Worm (Caenorhabditis elegans) whole organism, L2 larva: ENCODE measurements around the gene K10D2.8.

Source experiments
- C34F6.9 ChIP-seq: fragments of 150-350 bp; optimal IDR thresholded peaks from 2 replicates; lab custom pipeline; 2014; ENCODE audit warnings: missing biosample characterization, missing genetic modification characterization
- F13H6.1 ChIP-seq: sonication (generic microtip); optimal IDR thresholded peaks from 2 replicates; lab custom pipeline; 2016; ENCODE audit warnings: missing genetic modification characterization, missing compliant biosample characterization
- R02D3.7 ChIP-seq: fragments of 150-350 bp; optimal IDR thresholded peaks from 2 replicates; lab custom pipeline; 2014; ENCODE audit warnings: missing biosample characterization, missing genetic modification characterization
- Y55F3AM.14 ChIP-seq: fragments of 200-800 bp; sonication (Bioruptor generic); optimal IDR thresholded peaks from 2 replicates; lab custom pipeline; 2018; ENCODE audit warnings: mild to moderate bottlenecking, missing genetic modification characterization, missing compliant biosample characterization
- ZK546.5 ChIP-seq: sonication (generic microtip); optimal IDR thresholded peaks from 2 replicates; lab custom pipeline; 2017; ENCODE audit warnings: missing biosample characterization, missing genetic modification characterization
- alr-1 ChIP-seq: fragments of 150-350 bp; optimal IDR thresholded peaks from 2 replicates; lab custom pipeline; 2014; ENCODE audit warnings: missing biosample characterization, missing genetic modification characterization
- aly-2 ChIP-seq: fragments of 150-350 bp; optimal IDR thresholded peaks from 2 replicates; lab custom pipeline; 2014; ENCODE audit warnings: missing biosample characterization, missing genetic modification characterization
- ama-1 ChIP-seq: fragments of 150-350 bp; optimal IDR thresholded peaks from 2 replicates; lab custom pipeline; 2018; ENCODE audit warnings: inconsistent platforms
- blmp-1 ChIP-seq: sonication (generic microtip); optimal IDR thresholded peaks from 2 replicates; lab custom pipeline; 2017; ENCODE audit warnings: missing genetic modification characterization, mild to moderate bottlenecking, missing compliant biosample characterization, antibody characterized with exemption, moderate library complexity; ENCODE audit not compliant: insufficient read depth
- ceh-16 ChIP-seq: fragments of 150-350 bp; optimal IDR thresholded peaks from 2 replicates; lab custom pipeline; 2014; ENCODE audit warnings: missing biosample characterization, missing genetic modification characterization
- ceh-82 ChIP-seq: fragments of 150-350 bp; optimal IDR thresholded peaks from 2 replicates; lab custom pipeline; 2014; ENCODE audit warnings: missing biosample characterization, missing genetic modification characterization
- crh-2 ChIP-seq: sonication (generic microtip); optimal IDR thresholded peaks from 2 replicates; lab custom pipeline; 2017; ENCODE audit warnings: missing biosample characterization, missing genetic modification characterization
- dmd-4 ChIP-seq: sonication (generic microtip); optimal IDR thresholded peaks from 2 replicates; lab custom pipeline; 2017; ENCODE audit warnings: missing biosample characterization, missing genetic modification characterization
- egl-27 ChIP-seq: sonication (generic microtip); optimal IDR thresholded peaks from 3 replicates; lab custom pipeline; 2017; ENCODE audit warnings: missing biosample characterization, missing genetic modification reagents, missing genetic modification characterization
- elt-1 ChIP-seq: fragments of 150-350 bp; optimal IDR thresholded peaks from 2 replicates; lab custom pipeline; 2014; ENCODE audit warnings: missing biosample characterization, missing genetic modification characterization
- elt-3 ChIP-seq: sonication (generic microtip); optimal IDR thresholded peaks from 2 replicates; lab custom pipeline; 2017; ENCODE audit warnings: missing biosample characterization, missing genetic modification characterization
- fos-1 ChIP-seq: fragments of 150-350 bp; optimal IDR thresholded peaks from 2 replicates; lab custom pipeline; 2014; ENCODE audit warnings: missing biosample characterization, missing genetic modification characterization
- gmeb-1 ChIP-seq: fragments of 150-350 bp; optimal IDR thresholded peaks from 2 replicates; lab custom pipeline; 2014; ENCODE audit warnings: missing biosample characterization, missing genetic modification characterization
- lin-11 ChIP-seq: fragments of 150-350 bp; sonication (generic microtip); optimal IDR thresholded peaks from 2 replicates; lab custom pipeline; 2014; ENCODE audit warnings: missing biosample characterization, missing genetic modification characterization, inconsistent platforms, mixed read lengths
- lin-13 ChIP-seq: fragments of 150-350 bp; optimal IDR thresholded peaks from 2 replicates; lab custom pipeline; 2014; ENCODE audit warnings: missing biosample characterization, missing genetic modification reagents, missing genetic modification characterization
- lin-39 ChIP-seq: fragments of 150-350 bp; optimal IDR thresholded peaks from 2 replicates; lab custom pipeline; 2014; ENCODE audit warnings: missing biosample characterization, missing genetic modification reagents, missing genetic modification characterization
- lsy-2 ChIP-seq, 2 experiments: fragments of 150-350 bp in 1 of 2; sonication (generic microtip) in 1 of 2; optimal IDR thresholded peaks; 2 replicates each; lab custom pipeline; 2014 to 2017; ENCODE audit warnings: missing biosample characterization in 2 of 2, missing genetic modification characterization in 2 of 2
- mab-5 ChIP-seq: fragments of 150-350 bp; optimal IDR thresholded peaks from 2 replicates; lab custom pipeline; 2014; ENCODE audit warnings: missing biosample characterization, missing genetic modification characterization
- mbf-1 ChIP-seq: sonication (generic microtip); optimal IDR thresholded peaks from 2 replicates; lab custom pipeline; 2017; ENCODE audit warnings: missing biosample characterization, missing genetic modification characterization
- mdl-1 ChIP-seq, 2 experiments: fragments of 150-350 bp in 1 of 2; sonication (generic microtip) in 1 of 2; optimal IDR thresholded peaks; 2 replicates each; lab custom pipeline; 2017; ENCODE audit warnings: missing biosample characterization in 2 of 2, missing genetic modification characterization in 2 of 2
- nhr-10 ChIP-seq: sonication (generic microtip); optimal IDR thresholded peaks from 2 replicates; lab custom pipeline; 2017; ENCODE audit warnings: missing biosample characterization, missing genetic modification characterization
- nhr-11 ChIP-seq: fragments of 150-350 bp; optimal IDR thresholded peaks from 2 replicates; lab custom pipeline; 2014; ENCODE audit warnings: missing biosample characterization, missing genetic modification characterization
- nhr-12 ChIP-seq: fragments of 150-350 bp; optimal IDR thresholded peaks from 2 replicates; lab custom pipeline; 2014; ENCODE audit warnings: missing biosample characterization, missing genetic modification characterization
- nhr-129 ChIP-seq: fragments of 150-350 bp; optimal IDR thresholded peaks from 2 replicates; lab custom pipeline; 2014; ENCODE audit warnings: missing biosample characterization, missing genetic modification characterization
- nhr-21 ChIP-seq: fragments of 150-350 bp; optimal IDR thresholded peaks from 2 replicates; lab custom pipeline; 2014; ENCODE audit warnings: missing biosample characterization, missing genetic modification characterization
- nhr-23 ChIP-seq: fragments of 150-350 bp; optimal IDR thresholded peaks from 2 replicates; lab custom pipeline; 2014; ENCODE audit warnings: missing biosample characterization, missing genetic modification reagents, missing genetic modification characterization
- nhr-237 ChIP-seq: fragments of 150-350 bp; optimal IDR thresholded peaks from 2 replicates; lab custom pipeline; 2014; ENCODE audit warnings: missing biosample characterization, missing genetic modification characterization
- nhr-25 ChIP-seq: fragments of 150-350 bp; sonication (generic microtip); optimal IDR thresholded peaks from 3 replicates; lab custom pipeline; 2014; ENCODE audit warnings: missing biosample characterization, missing genetic modification characterization
- nhr-6 ChIP-seq: fragments of 150-350 bp; optimal IDR thresholded peaks from 2 replicates; lab custom pipeline; 2014; ENCODE audit warnings: missing biosample characterization, missing genetic modification characterization
- nhr-77 ChIP-seq: fragments of 150-350 bp; optimal IDR thresholded peaks from 2 replicates; lab custom pipeline; 2014; ENCODE audit warnings: missing biosample characterization, missing genetic modification characterization
- peb-1 ChIP-seq: fragments of 150-350 bp; optimal IDR thresholded peaks from 2 replicates; lab custom pipeline; 2014; ENCODE audit warnings: missing biosample characterization, missing genetic modification characterization
- sem-4 ChIP-seq: fragments of 150-350 bp; optimal IDR thresholded peaks from 2 replicates; lab custom pipeline; 2014; ENCODE audit warnings: missing biosample characterization, missing genetic modification reagents, missing genetic modification characterization
- skn-1 ChIP-seq: sonication (generic microtip); optimal IDR thresholded peaks from 2 replicates; lab custom pipeline; 2017; ENCODE audit warnings: missing biosample characterization, missing genetic modification characterization
- sma-3 ChIP-seq: sonication (generic microtip); optimal IDR thresholded peaks from 2 replicates; lab custom pipeline; 2016; ENCODE audit warnings: missing genetic modification reagents, missing genetic modification characterization, missing compliant biosample characterization
- sma-9 ChIP-seq, 2 experiments: fragments of 150-350 bp in 1 of 2; sonication (generic microtip) in 1 of 2; optimal IDR thresholded peaks; 2 replicates each; lab custom pipeline; 2014 to 2016; ENCODE audit warnings: missing genetic modification characterization in 2 of 2, mild to moderate bottlenecking in 1 of 2, missing biosample characterization in 1 of 2, missing compliant biosample characterization in 1 of 2, missing genetic modification reagents in 1 of 2, moderate library complexity in 1 of 2
- unc-39 ChIP-seq: fragments of 150-350 bp; optimal IDR thresholded peaks from 2 replicates; lab custom pipeline; 2014; ENCODE audit warnings: missing biosample characterization, missing genetic modification characterization
- unc-55 ChIP-seq: fragments of 150-350 bp; sonication (generic microtip); optimal IDR thresholded peaks from 3 replicates; lab custom pipeline; 2014; ENCODE audit warnings: missing biosample characterization, missing genetic modification reagents, missing genetic modification characterization
- unc-62 ChIP-seq: fragments of 150-350 bp; optimal IDR thresholded peaks from 2 replicates; lab custom pipeline; 2014; ENCODE audit warnings: missing biosample characterization, missing genetic modification reagents, missing genetic modification characterization
- ztf-1 ChIP-seq: fragments of 200-800 bp; sonication (Bioruptor generic); conservative IDR thresholded peaks from 2 replicates; pipeline ENCODE4 v1.3.6; 2022; ENCODE audit warnings: missing genetic modification characterization, missing compliant biosample characterization
- ztf-11 ChIP-seq: sonication (generic microtip); optimal IDR thresholded peaks from 2 replicates; lab custom pipeline; 2017; ENCODE audit warnings: missing biosample characterization, missing genetic modification characterization
- ztf-4 ChIP-seq: fragments of 150-350 bp; optimal IDR thresholded peaks from 2 replicates; lab custom pipeline; 2014; ENCODE audit warnings: missing biosample characterization, missing genetic modification characterization

The K10D2.8 gene

ce11 chrIII:5201267-5201666 lies 12.7 kb downstream of the K10D2.8 start:
- peak; percentile 53 for TF ChIP-seq nhr-25 (tag; lab: Kevin White, UChicago)
- TF ChIP-seq lsy-2 (tag; optimal IDR thresholded peaks at IDR 0.05; lab: Kevin White, UChicago), result peak in 1 of 2 experiments; percentile 28
- TF ChIP-seq gmeb-1 (tag; lab: Kevin White, UChicago), result peak; percentile 58
- TF ChIP-seq nhr-21 (tag; lab: Kevin White, UChicago), result peak; percentile 25
- TF ChIP-seq nhr-12, result no peak
- peak; percentile 30 for TF ChIP-seq nhr-129 (tag; lab: Kevin White, UChicago)
- TF ChIP-seq sma-3 (GFP tag; lab: Kevin White, UChicago), result peak; percentile 44
- peak; percentile 97 for TF ChIP-seq fos-1 (tag; lab: Kevin White, UChicago)
- no peak for TF ChIP-seq ama-1 (lab: Kevin White, UChicago)
- TF ChIP-seq sma-9 (GFP tag; optimal IDR thresholded peaks at IDR 0.05; lab: Kevin White, UChicago), result peak; percentile 69
- no peak for TF ChIP-seq sma-9 (tag; optimal IDR thresholded peaks at IDR 0.05; lab: Kevin White, UChicago)
- peak; percentile 1 for TF ChIP-seq F13H6.1 (tag; lab: Kevin White, UChicago)
- peak; percentile 88 for TF ChIP-seq crh-2 (tag; lab: Kevin White, UChicago)
- no peak for TF ChIP-seq elt-3
- TF ChIP-seq Y55F3AM.14 (GFP tag; lab: Kevin White, UChicago), result no peak
- TF ChIP-seq aly-2 (tag; lab: Kevin White, UChicago), result no peak
- peak; percentile 14 for TF ChIP-seq C34F6.9 (tag; lab: Kevin White, UChicago)

- peak; percentile 51 for TF ChIP-seq ztf-4
- TF ChIP-seq unc-62 (GFP tag; lab: Kevin White, UChicago), result no peak
- no peak for TF ChIP-seq ztf-11 (tag; lab: Kevin White, UChicago)
- no peak for TF ChIP-seq sem-4 (tag; lab: Kevin White, UChicago)
- no peak for TF ChIP-seq nhr-77
- TF ChIP-seq lin-39, result no peak
- TF ChIP-seq gmeb-1 (tag; lab: Kevin White, UChicago), result peak; percentile 54
- TF ChIP-seq ceh-16 (tag; lab: Kevin White, UChicago), result no peak
- TF ChIP-seq sma-3 (GFP tag; lab: Kevin White, UChicago), result peak; percentile 63
- no peak for TF ChIP-seq elt-3
- TF ChIP-seq lsy-2 (tag; optimal IDR thresholded peaks at IDR 0.05; lab: Kevin White, UChicago), result peak; percentile 7 to 51
- TF ChIP-seq elt-1, result no peak
- no peak for TF ChIP-seq nhr-10 (tag; lab: Kevin White, UChicago)
- TF ChIP-seq mdl-1 (tag; optimal IDR thresholded peaks at IDR 0.05; lab: Kevin White, UChicago), result no peak
- peak; percentile 54 for TF ChIP-seq F13H6.1 (tag; lab: Kevin White, UChicago)
- no peak for TF ChIP-seq mab-5 (tag; lab: Kevin White, UChicago)
- no peak for TF ChIP-seq peb-1 (tag; lab: Kevin White, UChicago)
- no peak for TF ChIP-seq nhr-237
- no peak for TF ChIP-seq nhr-12
- peak; percentile 86 for TF ChIP-seq crh-2 (tag; lab: Kevin White, UChicago)
- TF ChIP-seq ZK546.5 (tag; lab: Kevin White, UChicago), result no peak
- peak; percentile 55 for TF ChIP-seq nhr-21 (tag; lab: Kevin White, UChicago)
- no peak for TF ChIP-seq ceh-82
- TF ChIP-seq skn-1 (tag; lab: Kevin White, UChicago), result no peak
- no peak for TF ChIP-seq nhr-11 (tag; lab: Kevin White, UChicago)
- no peak for TF ChIP-seq R02D3.7 (tag; lab: Kevin White, UChicago)
- no peak for TF ChIP-seq mbf-1 (tag; lab: Kevin White, UChicago)
- peak; percentile 92 for TF ChIP-seq nhr-25 (tag; lab: Kevin White, UChicago)
- TF ChIP-seq ztf-1 (GFP tag; lab: Robert Waterston, UW), result no peak
- TF ChIP-seq unc-55, result peak; percentile 45
- TF ChIP-seq ama-1 (lab: Kevin White, UChicago), result no peak
- peak; percentile 74 for TF ChIP-seq C34F6.9 (tag; lab: Kevin White, UChicago)
- TF ChIP-seq egl-27 (tag; lab: Kevin White, UChicago), result peak; percentile 51
- no peak for TF ChIP-seq lin-11 (tag; lab: Kevin White, UChicago)
- peak; percentile 85 for TF ChIP-seq fos-1 (tag; lab: Kevin White, UChicago)
- no peak for TF ChIP-seq unc-39
- TF ChIP-seq Y55F3AM.14 (GFP tag; lab: Kevin White, UChicago), result no peak
- TF ChIP-seq sma-9 (GFP tag; optimal IDR thresholded peaks at IDR 0.05; lab: Kevin White, UChicago), result peak; percentile 80
- no peak for TF ChIP-seq sma-9 (tag; optimal IDR thresholded peaks at IDR 0.05; lab: Kevin White, UChicago)
- no peak for TF ChIP-seq nhr-23 (tag; lab: Kevin White, UChicago)
- peak; percentile 71 for TF ChIP-seq nhr-6 (tag; lab: Kevin White, UChicago)
- peak; percentile 70 for TF ChIP-seq blmp-1 (tag; lab: Kevin White, UChicago)
- no peak for TF ChIP-seq alr-1 (tag; lab: Kevin White, UChicago)
- no peak for TF ChIP-seq dmd-4 (tag; lab: Kevin White, UChicago)
- peak; percentile 55 for TF ChIP-seq lin-13 (GFP tag; lab: Kevin White, UChicago)
- TF ChIP-seq nhr-129 (tag; lab: Kevin White, UChicago), result peak; percentile 80
These were observed 14.1 kb downstream of the K10D2.8 start for ce11 chrIII:5202641-5203040.
